Fruit fly (Drosophila melanogaster): ENCODE results near the gene CG34328.

The CG34328 gene

dm6 chrX:18370775-18371735 lies 28.8 kb downstream of the CG34328 start (continued):
- peak; percentile 10 for TF ChIP-seq Hsf (GFP tag; optimal IDR thresholded peaks at IDR 0.05)
- TF ChIP-seq hkb (optimal IDR thresholded peaks at IDR 0.05), result peak; percentile 68
- TF ChIP-seq hkb (GFP tag; IDR thresholded peaks at IDR 0.05), result no peak; the same call in 1 of the 2 replicates
- peak; percentile 86 for TF ChIP-seq stwl (tag; optimal IDR thresholded peaks at IDR 0.05)
- TF ChIP-seq yki (optimal IDR thresholded peaks at IDR 0.05), result peak; percentile 26
- TF ChIP-seq twi (tag; optimal IDR thresholded peaks at IDR 0.05), result no peak
- peak; percentile 31 for TF ChIP-seq CG30403 (GFP tag; optimal IDR thresholded peaks at IDR 0.05)
- TF ChIP-seq CTCF (GFP tag; optimal IDR thresholded peaks at IDR 0.05), result peak; percentile 74
- TF ChIP-seq Pdp1 (GFP tag; optimal IDR thresholded peaks at IDR 0.05), result peak in 1 of 2 experiments; percentile 72
- TF ChIP-seq pnt (GFP tag; optimal IDR thresholded peaks at IDR 0.05), result no peak
- no peak for TF ChIP-seq Fer1 (GFP tag; optimal IDR thresholded peaks at IDR 0.05)
- TF ChIP-seq pho (GFP tag; optimal IDR thresholded peaks at IDR 0.05), result peak; percentile 59
- TF ChIP-seq CG3838 (GFP tag; optimal IDR thresholded peaks at IDR 0.05), result no peak
- TF ChIP-seq Med (GFP tag), result peak; percentile 89
- TF ChIP-seq sob (GFP tag; IDR thresholded peaks at IDR 0.05), result peak; percentile 61
- TF ChIP-seq tna (GFP tag; IDR thresholded peaks at IDR 0.05; ENCODE audit: partially characterized antibody), result peak; percentile 97
- peak in 1 of 2 experiments; percentile 28 for TF ChIP-seq chif (GFP tag; optimal IDR thresholded peaks at IDR 0.05)
- TF ChIP-seq E2f2 (GFP tag; IDR thresholded peaks at IDR 0.05), result peak; percentile 94
- TF ChIP-seq CG10267 (tag; optimal IDR thresholded peaks at IDR 0.05), result peak; percentile 62
- no peak for TF ChIP-seq CG8359 (GFP tag; optimal IDR thresholded peaks at IDR 0.05; ENCODE audit: borderline replicate concordance)
- peak; percentile 47 for TF ChIP-seq CG11504 (tag; optimal IDR thresholded peaks at IDR 0.05)
- TF ChIP-seq Drgx (GFP tag; IDR thresholded peaks at IDR 0.05), result peak; percentile 89
- TF ChIP-seq zfh2 (GFP tag; optimal IDR thresholded peaks at IDR 0.05), result peak; percentile 58
- TF ChIP-seq zen2 (GFP tag; IDR thresholded peaks at IDR 0.05; ENCODE audit: partially characterized antibody), result peak; percentile 96
- TF ChIP-seq CG13424 (tag; optimal IDR thresholded peaks at IDR 0.05), result peak; percentile 27
- TF ChIP-seq CG2202 (tag; optimal IDR thresholded peaks at IDR 0.05), result no peak
- peak; percentile 46 for TF ChIP-seq jumu (GFP tag; optimal IDR thresholded peaks at IDR 0.05)
- TF ChIP-seq CG12769 (tag; optimal IDR thresholded peaks at IDR 0.05), result peak; percentile 53
- TF ChIP-seq p53 (GFP tag; optimal IDR thresholded peaks at IDR 0.05), result peak; percentile 27
- TF ChIP-seq CG18599 (GFP tag; optimal IDR thresholded peaks at IDR 0.05), result peak; percentile 43
- TF ChIP-seq chm (GFP tag; IDR thresholded peaks at IDR 0.05), result peak; percentile 62; the same call in 1 of the 2 replicates
- TF ChIP-seq slbo (GFP tag; IDR thresholded peaks at IDR 0.05), result peak; percentile 47; the same call in 1 of the 2 replicates
- TF ChIP-seq Dll (GFP tag; IDR thresholded peaks at IDR 0.05; ENCODE audit: partially characterized antibody), result peak; percentile 97
- no peak for TF ChIP-seq bab2 (GFP tag; optimal IDR thresholded peaks at IDR 0.05)
- peak; percentile 51 for TF ChIP-seq CG12155 (GFP tag; optimal IDR thresholded peaks at IDR 0.05)
- no peak for TF ChIP-seq Hey (tag; optimal IDR thresholded peaks at IDR 0.05)
- TF ChIP-seq Nf-YC (tag; optimal IDR thresholded peaks at IDR 0.05), result peak; percentile 4
- peak; percentile 11 for TF ChIP-seq CG1602 (GFP tag; optimal IDR thresholded peaks at IDR 0.05)
- TF ChIP-seq kah (GFP tag; optimal IDR thresholded peaks at IDR 0.05), result peak; percentile 41
- TF ChIP-seq unpg (GFP tag; optimal IDR thresholded peaks at IDR 0.05), result peak; percentile 2
- TF ChIP-seq CG3281 (GFP tag; optimal IDR thresholded peaks at IDR 0.05), result no peak
- TF ChIP-seq pita (GFP tag; optimal IDR thresholded peaks at IDR 0.05), result peak; percentile 87
- TF ChIP-seq Scr (GFP tag; IDR thresholded peaks at IDR 0.05; ENCODE audit: partially characterized antibody), result peak; percentile 98
- TF ChIP-seq CG9932 (GFP tag; IDR thresholded peaks at IDR 0.05), result peak; percentile 78
- TF ChIP-seq CG2678 (tag; optimal IDR thresholded peaks at IDR 0.05), result no peak
- TF ChIP-seq z (GFP tag; IDR thresholded peaks at IDR 0.05), result no peak
- peak; percentile 98 for TF ChIP-seq CG4360 (GFP tag; IDR thresholded peaks at IDR 0.05)
- TF ChIP-seq row (GFP tag; IDR thresholded peaks at IDR 0.05), result peak; percentile 53
- TF ChIP-seq tx (GFP tag; optimal IDR thresholded peaks at IDR 0.05), result no peak

All from whole organism, embryonic.